Worm (Caenorhabditis elegans) whole organism, mixed stage, embryonic: Measurements from ENCODE around the gene C02C6.14.

Experiments used
- M03D4.4 ChIP-seq: sonication (generic microtip); optimal IDR thresholded peaks from 2 replicates; lab custom pipeline; 2017; ENCODE audit warnings: mild to moderate bottlenecking, missing genetic modification characterization, missing compliant biosample characterization
- bed-3 ChIP-seq: fragments of 200-800 bp; sonication (Bioruptor generic); optimal IDR thresholded peaks from 3 replicates; lab custom pipeline; 2018; ENCODE audit warnings: mild to moderate bottlenecking, missing genetic modification characterization, moderate library complexity, missing compliant biosample characterization
- blmp-1 ChIP-seq: fragments of 150-350 bp; optimal IDR thresholded peaks from 2 replicates; lab custom pipeline; 2014; ENCODE audit warnings: missing biosample characterization, missing genetic modification characterization
- ceh-39 ChIP-seq: fragments of 150-350 bp; optimal IDR thresholded peaks from 2 replicates; lab custom pipeline; 2014; ENCODE audit warnings: missing biosample characterization, missing genetic modification characterization
- ceh-43 ChIP-seq: fragments of 200-800 bp; sonication (Bioruptor generic); optimal IDR thresholded peaks from 2 replicates; lab custom pipeline; 2018; ENCODE audit warnings: mild to moderate bottlenecking, missing genetic modification characterization, moderate library complexity, missing compliant biosample characterization
- ceh-83 ChIP-seq: fragments of 200-800 bp; sonication (Bioruptor generic); optimal IDR thresholded peaks from 2 replicates; lab custom pipeline; 2018; ENCODE audit warnings: mild to moderate bottlenecking, missing genetic modification characterization, missing compliant biosample characterization
- ces-1 ChIP-seq: fragments of 150-350 bp; optimal IDR thresholded peaks from 2 replicates; lab custom pipeline; 2014; ENCODE audit warnings: missing biosample characterization, missing genetic modification reagents, missing genetic modification characterization
- cnd-1 ChIP-seq: fragments of 200-800 bp; sonication (Bioruptor generic); optimal IDR thresholded peaks from 2 replicates; lab custom pipeline; 2018; ENCODE audit warnings: mild to moderate bottlenecking, missing genetic modification characterization, missing compliant biosample characterization
- drap-1 ChIP-seq: fragments of 200-800 bp; sonication (Bioruptor generic); optimal IDR thresholded peaks from 3 replicates; lab custom pipeline; 2018; ENCODE audit warnings: mild to moderate bottlenecking, missing genetic modification characterization, missing compliant biosample characterization
- elt-1 ChIP-seq: sonication (generic microtip); optimal IDR thresholded peaks from 2 replicates; lab custom pipeline; 2017; ENCODE audit warnings: missing genetic modification characterization, mild to moderate bottlenecking, missing compliant biosample characterization, antibody characterized with exemption, moderate library complexity, borderline replicate concordance; ENCODE audit not compliant: insufficient read depth
- elt-3 ChIP-seq: fragments of 150-350 bp; optimal IDR thresholded peaks from 2 replicates; lab custom pipeline; 2014; ENCODE audit warnings: missing biosample characterization, missing genetic modification characterization
- flh-1 ChIP-seq: fragments of 200-800 bp; sonication (Bioruptor generic); optimal IDR thresholded peaks from 2 replicates; lab custom pipeline; 2018; ENCODE audit warnings: mild to moderate bottlenecking, missing genetic modification characterization, moderate library complexity, missing compliant biosample characterization
- ham-2 ChIP-seq: fragments of 200-800 bp; sonication (Bioruptor generic); optimal IDR thresholded peaks from 2 replicates; lab custom pipeline; 2018; ENCODE audit warnings: mild to moderate bottlenecking, missing genetic modification characterization, missing compliant biosample characterization
- hlh-1 ChIP-seq: fragments of 150-350 bp; optimal IDR thresholded peaks from 2 replicates; lab custom pipeline; 2014; ENCODE audit warnings: missing biosample characterization, missing genetic modification reagents, missing genetic modification characterization
- lin-13 ChIP-seq: fragments of 150-350 bp; optimal IDR thresholded peaks from 2 replicates; lab custom pipeline; 2014; ENCODE audit warnings: missing biosample characterization, missing genetic modification characterization
- lin-32 ChIP-seq: fragments of 200-800 bp; sonication (Bioruptor generic); optimal IDR thresholded peaks from 2 replicates; lab custom pipeline; 2018; ENCODE audit warnings: mild to moderate bottlenecking, missing genetic modification characterization, missing compliant biosample characterization
- lsy-2 ChIP-seq: fragments of 150-350 bp; optimal IDR thresholded peaks from 2 replicates; lab custom pipeline; 2014; ENCODE audit warnings: missing biosample characterization, missing genetic modification characterization
- mab-5 ChIP-seq: fragments of 150-350 bp; optimal IDR thresholded peaks from 2 replicates; lab custom pipeline; 2014; ENCODE audit warnings: missing biosample characterization, missing genetic modification characterization
- mep-1 ChIP-seq: fragments of 150-350 bp; optimal IDR thresholded peaks from 2 replicates; lab custom pipeline; 2017; ENCODE audit warnings: missing biosample characterization, missing genetic modification reagents, missing genetic modification characterization, inconsistent platforms
- mls-2 ChIP-seq: sonication (generic microtip); optimal IDR thresholded peaks from 2 replicates; lab custom pipeline; 2016; ENCODE audit warnings: mild to moderate bottlenecking, missing genetic modification characterization, moderate library complexity, missing compliant biosample characterization
- nhr-12 ChIP-seq: fragments of 150-350 bp; optimal IDR thresholded peaks from 2 replicates; lab custom pipeline; 2014; ENCODE audit warnings: missing biosample characterization, missing genetic modification characterization
- nhr-2 ChIP-seq: fragments of 150-350 bp; optimal IDR thresholded peaks from 2 replicates; lab custom pipeline; 2014; ENCODE audit warnings: missing biosample characterization, missing genetic modification characterization
- nhr-237 ChIP-seq: fragments of 150-350 bp; optimal IDR thresholded peaks from 2 replicates; lab custom pipeline; 2014; ENCODE audit warnings: missing biosample characterization, missing genetic modification characterization
- nhr-28 ChIP-seq: fragments of 150-350 bp; optimal IDR thresholded peaks from 2 replicates; lab custom pipeline; 2014; ENCODE audit warnings: missing biosample characterization, missing genetic modification characterization
- nhr-76 ChIP-seq: sonication (generic microtip); optimal IDR thresholded peaks from 2 replicates; lab custom pipeline; 2017; ENCODE audit warnings: missing biosample characterization, missing genetic modification characterization
- pha-4 ChIP-seq: fragments of 150-350 bp; optimal IDR thresholded peaks from 2 replicates; lab custom pipeline; 2018; ENCODE audit warnings: missing biosample characterization, missing genetic modification reagents, missing genetic modification characterization
- sem-2 ChIP-seq: fragments of 200-800 bp; sonication (Bioruptor generic); optimal IDR thresholded peaks from 2 replicates; lab custom pipeline; 2018; ENCODE audit warnings: mild to moderate bottlenecking, missing genetic modification characterization, missing compliant biosample characterization
- snpc-4 ChIP-seq: fragments of 150-350 bp; optimal IDR thresholded peaks from 2 replicates; lab custom pipeline; 2014; ENCODE audit warnings: missing biosample characterization, missing genetic modification characterization
- sptf-1 ChIP-seq: sonication (generic microtip); optimal IDR thresholded peaks from 2 replicates; lab custom pipeline; 2017; ENCODE audit warnings: mild to moderate bottlenecking, missing genetic modification characterization, moderate library complexity, missing compliant biosample characterization
- tbx-8 ChIP-seq: fragments of 200-800 bp; sonication (Bioruptor generic); optimal IDR thresholded peaks from 2 replicates; lab custom pipeline; 2018; ENCODE audit warnings: mild to moderate bottlenecking, missing genetic modification characterization, moderate library complexity, missing compliant biosample characterization
- unc-120 ChIP-seq: sonication (generic microtip); optimal IDR thresholded peaks from 2 replicates; lab custom pipeline; 2017; ENCODE audit warnings: missing genetic modification characterization, missing compliant biosample characterization; ENCODE audit not compliant: poor library complexity, severe bottlenecking
- unc-39 ChIP-seq: fragments of 150-350 bp; optimal IDR thresholded peaks from 2 replicates; lab custom pipeline; 2014; ENCODE audit warnings: missing biosample characterization, missing genetic modification characterization
- unc-62 ChIP-seq: fragments of 150-350 bp; optimal IDR thresholded peaks from 2 replicates; lab custom pipeline; 2014; ENCODE audit warnings: missing biosample characterization, missing genetic modification reagents, missing genetic modification characterization
- zip-8 ChIP-seq: fragments of 150-350 bp; optimal IDR thresholded peaks from 2 replicates; lab custom pipeline; 2014; ENCODE audit warnings: missing biosample characterization, missing genetic modification characterization
- ztf-11 ChIP-seq: fragments of 150-350 bp; optimal IDR thresholded peaks from 2 replicates; lab custom pipeline; 2014; ENCODE audit warnings: missing biosample characterization, missing genetic modification characterization

The C02C6.14 gene

DNA sequence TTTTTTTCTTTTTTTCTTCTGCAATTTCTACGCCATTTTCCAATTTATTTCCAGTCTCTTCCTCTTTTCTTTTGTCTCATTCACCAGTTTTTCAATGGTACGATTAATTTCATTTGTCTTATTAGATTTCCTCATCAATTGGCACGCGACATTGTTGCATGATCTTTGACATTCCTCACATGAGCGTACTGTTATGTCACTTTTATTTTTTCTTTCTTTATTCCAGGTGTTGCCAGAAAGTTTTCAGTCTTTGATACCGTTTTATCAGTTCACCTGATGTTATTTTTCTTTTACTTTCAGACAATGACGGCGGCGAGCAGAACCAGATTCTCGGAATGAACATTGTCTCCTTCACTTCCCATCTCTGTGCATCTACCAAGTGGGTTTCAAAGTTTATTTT lies at the start of gene C02C6.14, which contains the start of gene olrn-1:
C02C6.14 (plus strand) TSS at position 304 of the 400 bp plus-strand sequence.
olrn-1 (plus strand) TSS at position 301 of the 400 bp plus-strand sequence.
- no peak for TF ChIP-seq sptf-1 (tag; lab: Kevin White, UChicago)

DNA sequence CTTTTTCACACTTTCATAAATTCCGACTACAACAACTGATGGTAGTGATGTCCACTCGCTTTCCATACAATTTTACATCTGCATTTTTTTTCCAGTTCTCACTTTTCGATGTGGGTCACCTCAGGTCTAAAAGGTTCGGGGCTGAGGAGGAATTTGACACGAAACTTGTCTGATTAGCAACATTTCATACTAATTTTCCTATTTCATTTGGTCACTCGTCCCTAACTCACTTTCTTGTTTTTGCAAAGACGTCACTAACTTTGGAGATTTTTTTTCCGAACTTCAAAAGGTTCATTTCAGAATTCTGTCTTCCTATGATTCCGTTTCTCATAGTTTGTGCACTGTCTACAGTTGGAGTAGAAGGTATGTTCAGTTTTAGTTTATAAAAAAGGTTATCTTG lies 49.7 kb upstream of the C02C6.14 start, which contains the start of gene H13N06.2:
H13N06.2 (plus strand) TSS at position 301 of the 400 bp plus-strand sequence.
- no peak for TF ChIP-seq nhr-12

DNA sequence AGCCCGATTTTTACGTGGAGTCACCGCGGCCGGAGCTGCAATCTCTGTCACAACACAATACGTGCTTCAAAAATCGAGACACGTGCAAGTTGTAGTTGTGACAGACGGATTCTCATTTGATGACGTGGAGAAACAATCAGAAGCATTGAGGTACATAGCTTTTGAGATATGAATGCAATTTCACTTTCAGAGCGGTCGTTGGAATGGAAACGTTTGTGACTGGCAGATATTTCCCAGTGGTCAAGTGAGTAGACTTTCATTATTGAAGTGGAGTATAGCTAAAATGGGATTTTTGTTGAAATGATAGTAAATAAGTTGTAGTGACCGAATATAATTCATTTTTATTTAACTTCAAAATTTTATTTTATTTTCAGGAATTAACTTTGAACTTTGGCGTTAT lies 46.4 kb upstream of the C02C6.14 start:
- no peak for TF ChIP-seq snpc-4
- TF ChIP-seq ztf-11: no peak
- no peak for TF ChIP-seq elt-3 (tag; lab: Kevin White, UChicago)
- TF ChIP-seq nhr-237 (tag; lab: Kevin White, UChicago): no peak
- TF ChIP-seq mls-2 (tag; lab: Kevin White, UChicago): no peak
- no peak for TF ChIP-seq blmp-1 (tag; lab: Kevin White, UChicago)
- no peak for TF ChIP-seq sem-2 (GFP tag; lab: Kevin White, UChicago)
- TF ChIP-seq M03D4.4 (tag; lab: Kevin White, UChicago): no peak
- TF ChIP-seq nhr-76 (tag; lab: Kevin White, UChicago): no peak
- no peak for TF ChIP-seq ceh-39
- no peak for TF ChIP-seq lsy-2 (tag; lab: Kevin White, UChicago)
- no peak for TF ChIP-seq ceh-43 (GFP tag; lab: Kevin White, UChicago)
- no peak for TF ChIP-seq unc-39
- no peak for TF ChIP-seq sptf-1 (tag; lab: Kevin White, UChicago)
- no peak for TF ChIP-seq unc-62 (GFP tag; lab: Kevin White, UChicago)
- no peak for TF ChIP-seq ces-1
- no peak for TF ChIP-seq unc-120
- TF ChIP-seq drap-1: no peak
- no peak for TF ChIP-seq elt-1

DNA sequence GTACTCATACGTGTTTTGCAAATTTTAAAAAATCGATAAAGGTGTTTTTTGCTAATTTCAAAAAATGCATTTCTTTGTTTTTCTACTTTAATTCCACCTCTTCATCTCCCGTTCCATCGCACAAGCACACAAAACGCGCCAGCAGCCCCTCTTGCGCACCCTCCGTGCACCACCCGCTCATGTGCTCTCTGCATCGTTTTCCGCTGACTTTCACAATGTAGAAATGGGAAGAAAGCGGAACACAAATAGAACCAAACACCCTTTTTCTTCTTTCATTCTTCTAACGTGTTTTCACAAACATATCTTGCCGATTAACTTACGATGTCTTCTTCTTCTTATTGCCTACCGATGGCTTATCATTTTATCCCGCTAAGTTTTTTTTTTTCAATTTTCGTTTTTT lies 44.7 kb upstream of the C02C6.14 start:
- TF ChIP-seq unc-39 (no peak), ceh-43 (GFP tag; lab: Kevin White, UChicago) (no peak), ceh-39 (no peak), nhr-2 (tag; lab: Kevin White, UChicago) (no peak), nhr-237 (tag; lab: Kevin White, UChicago) (peak; percentile 10), nhr-12 (no peak), bed-3 (GFP tag; lab: Kevin White, UChicago) (no peak), lin-32 (GFP tag; lab: Kevin White, UChicago) (no peak), elt-1 (no peak), ham-2 (no peak), mep-1 (tag; lab: Kevin White, UChicago) (peak; percentile 71), lin-13 (tag; lab: Kevin White, UChicago) (peak; percentile 81), mls-2 (tag; lab: Kevin White, UChicago) (peak; percentile 64), ztf-11 (peak; percentile 19), zip-8 (tag; lab: Kevin White, UChicago) (no peak), drap-1 (peak; percentile 51), hlh-1 (no peak), snpc-4 (no peak), ces-1 (peak; percentile 3), sem-2 (GFP tag; lab: Kevin White, UChicago) (no peak), elt-3 (tag; lab: Kevin White, UChicago) (no peak), unc-120 (no peak), lsy-2 (tag; lab: Kevin White, UChicago) (peak; percentile 60), mab-5 (tag; lab: Kevin White, UChicago) (no peak), tbx-8 (GFP tag; lab: Kevin White, UChicago) (no peak), flh-1 (GFP tag; lab: Kevin White, UChicago) (no peak), nhr-76 (tag; lab: Kevin White, UChicago) (no peak), cnd-1 (peak; percentile 15), sptf-1 (tag; lab: Kevin White, UChicago) (peak; percentile 70), M03D4.4 (tag; lab: Kevin White, UChicago) (peak; percentile 67), blmp-1 (tag; lab: Kevin White, UChicago) (no peak), unc-62 (GFP tag; lab: Kevin White, UChicago) (no peak), nhr-28 (tag; lab: Kevin White, UChicago) (no peak), ceh-83 (GFP tag; lab: Kevin White, UChicago) (no peak), pha-4 (tag; lab: Kevin White, UChicago) (peak; percentile 56)
